Fruit fly (Drosophila melanogaster) whole organism, prepupa: ENCODE results near the gene CG6106.

ENCODE experiments used
- CG10631 ChIP-seq: fragments of 200-800 bp; sonication (Bioruptor generic); optimal IDR thresholded peaks from 2 replicates; lab custom pipeline; 2016; ENCODE audit warnings: missing biosample characterization, missing genetic modification characterization
- CG6163 ChIP-seq: fragments of 200-800 bp; sonication (Bioruptor generic); IDR thresholded peaks from 3 replicates; pipeline ENCODE4 v1.3.6; 2022; ENCODE audit warnings: missing biosample characterization, missing genetic modification characterization
- CG6854 ChIP-seq: fragments of 200-800 bp; sonication (Bioruptor generic); optimal IDR thresholded peaks from 2 replicates; lab custom pipeline; 2017; ENCODE audit warnings: missing biosample characterization, mild to moderate bottlenecking, missing genetic modification characterization
- CG8632 ChIP-seq: fragments of 200-800 bp; sonication (Bioruptor generic); optimal IDR thresholded peaks from 3 replicates; lab custom pipeline; 2016; ENCODE audit warnings: missing biosample characterization, missing genetic modification characterization
- Eip78C ChIP-seq: fragments of 200-800 bp; sonication (Bioruptor generic); peaks from one replicate; lab custom pipeline; 2016; ENCODE audit warnings: missing biosample characterization, missing genetic modification characterization
- OdsH ChIP-seq: fragments of 200-800 bp; sonication (Bioruptor generic); optimal IDR thresholded peaks from 3 replicates; lab custom pipeline; 2016; ENCODE audit warnings: missing biosample characterization, missing genetic modification characterization
- achi ChIP-seq: fragments of 200-800 bp; sonication (Bioruptor generic); optimal IDR thresholded peaks from 3 replicates; lab custom pipeline; 2016; ENCODE audit warnings: missing biosample characterization, missing genetic modification characterization
- fd59A ChIP-seq: fragments of 200-800 bp; sonication (Bioruptor generic); optimal IDR thresholded peaks from 2 replicates; lab custom pipeline; 2017; ENCODE audit warnings: missing biosample characterization, mild to moderate bottlenecking, missing genetic modification characterization, missing genetic modification reagents
- fd85E ChIP-seq: fragments of 200-800 bp; sonication (Bioruptor generic); optimal IDR thresholded peaks from 3 replicates; lab custom pipeline; 2016; ENCODE audit warnings: missing biosample characterization, missing genetic modification characterization
- pdm3 ChIP-seq: fragments of 200-800 bp; sonication (Bioruptor generic); optimal IDR thresholded peaks from 3 replicates; lab custom pipeline; 2016; ENCODE audit warnings: missing biosample characterization, missing genetic modification characterization
- salr ChIP-seq, 2 experiments: fragments of 200-800 bp; sonication (Bioruptor generic); optimal IDR thresholded peaks; 3 replicates each; lab custom pipeline; 2016 to 2018; ENCODE audit warnings: missing biosample characterization in 2 of 2, missing genetic modification characterization in 2 of 2, mild to moderate bottlenecking in 1 of 2
- svp ChIP-seq: fragments of 200-800 bp; sonication (Bioruptor generic); peaks from one replicate; lab custom pipeline; 2016; ENCODE audit warnings: missing biosample characterization, missing genetic modification characterization
- vri ChIP-seq: fragments of 200-800 bp; sonication (Bioruptor generic); optimal IDR thresholded peaks from 3 replicates; lab custom pipeline; 2016; ENCODE audit warnings: missing biosample characterization, mild to moderate bottlenecking, missing genetic modification characterization

DNA sequence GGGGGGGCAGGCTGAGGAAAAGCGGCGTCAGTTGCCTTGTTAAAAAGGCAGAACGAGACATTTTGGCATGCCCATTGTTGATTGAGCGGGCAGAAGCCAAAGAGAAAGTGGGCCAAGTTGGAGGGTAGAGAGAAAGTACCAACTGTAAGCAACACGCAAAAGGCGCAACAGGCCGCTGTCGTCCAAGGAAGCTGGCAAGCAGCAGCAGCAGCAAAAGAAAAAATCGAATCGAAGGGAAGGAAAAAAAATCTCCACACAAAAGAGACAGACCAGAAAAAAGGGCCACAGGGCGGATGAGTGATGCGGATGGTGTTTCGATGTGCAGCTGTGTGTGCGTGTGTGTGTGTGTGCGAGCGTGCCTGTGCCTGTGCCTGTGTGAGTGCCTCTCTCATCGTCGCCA, 11.0 kb upstream of the CG6106 start:
- TF ChIP-seq CG10631 (no peak), salr (GFP tag; optimal IDR thresholded peaks at IDR 0.05; lab: Kevin White, UChicago) (no peak), svp (GFP tag; lab: Kevin White, UChicago) (no peak), pdm3 (GFP tag; lab: Kevin White, UChicago) (no peak), Eip78C (GFP tag; lab: Kevin White, UChicago) (no peak), vri (GFP tag; lab: Kevin White, UChicago) (no peak), OdsH (GFP tag; lab: Kevin White, UChicago) (no peak), achi (GFP tag; lab: Kevin White, UChicago) (no peak), CG8632 (GFP tag; lab: Kevin White, UChicago) (no peak), CG6854 (GFP tag; lab: Kevin White, UChicago) (no peak), fd85E (GFP tag; lab: Kevin White, UChicago) (no peak), fd59A (GFP tag; lab: Kevin White, UChicago) (no peak), CG6163 (GFP tag; lab: Robert Waterston, UW) (no peak)
